Worm (Caenorhabditis elegans) whole organism, dauer: ENCODE measurements around the gene ZK1240.5.

Experiments used
- unc-62 ChIP-seq: sonication (generic microtip); optimal IDR thresholded peaks from 2 replicates; lab custom pipeline; 2017; ENCODE audit warnings: missing biosample characterization, missing genetic modification reagents, missing genetic modification characterization

Gene ZK1240.5

ce11 chrII:2324956-2325355, 7.2 kb upstream of the ZK1240.5 start, which contains the start of gene ZK1240.11:
TSS of gene ZK1240.11 (plus strand) at chrII:2325256.
- no peak for TF ChIP-seq unc-62 (GFP tag; lab: Kevin White, UChicago)

- no peak for TF ChIP-seq unc-62 (GFP tag; lab: Kevin White, UChicago)
Observed at ce11 chrII:2322857-2323518, 5.3 kb upstream of the ZK1240.5 start, which contains the start of the genes ZK1240.6 and ZK1240.2. TSS of gene ZK1240.6 (minus strand) at chrII:2322907. TSS of gene ZK1240.2 (plus strand) at chrII:2323376.

DNA sequence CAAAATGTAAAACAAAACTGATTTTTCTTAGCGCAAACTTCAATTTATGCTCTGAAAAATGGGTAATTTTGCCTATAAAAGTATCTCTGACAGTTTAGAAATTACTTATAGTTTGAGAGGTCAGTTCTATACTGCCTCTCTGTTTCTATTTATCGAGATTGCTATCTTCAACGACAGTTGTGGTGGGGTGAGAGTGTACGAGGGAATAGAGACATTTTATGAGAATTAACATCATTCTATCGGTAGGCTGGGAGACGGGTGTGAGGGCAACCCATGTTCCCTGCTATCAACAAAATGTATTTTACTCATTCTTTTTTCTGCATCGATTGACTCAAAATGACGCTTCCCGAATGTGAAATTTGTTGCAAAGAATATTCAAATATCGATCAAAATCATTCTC, 2.4 kb upstream of the ZK1240.5 start, which contains the start of gene ZK1240.3:
ZK1240.3 (plus strand) TSS at position 238 of the 400 bp plus-strand sequence.
- TF ChIP-seq unc-62 (GFP tag; lab: Kevin White, UChicago), result no peak

DNA sequence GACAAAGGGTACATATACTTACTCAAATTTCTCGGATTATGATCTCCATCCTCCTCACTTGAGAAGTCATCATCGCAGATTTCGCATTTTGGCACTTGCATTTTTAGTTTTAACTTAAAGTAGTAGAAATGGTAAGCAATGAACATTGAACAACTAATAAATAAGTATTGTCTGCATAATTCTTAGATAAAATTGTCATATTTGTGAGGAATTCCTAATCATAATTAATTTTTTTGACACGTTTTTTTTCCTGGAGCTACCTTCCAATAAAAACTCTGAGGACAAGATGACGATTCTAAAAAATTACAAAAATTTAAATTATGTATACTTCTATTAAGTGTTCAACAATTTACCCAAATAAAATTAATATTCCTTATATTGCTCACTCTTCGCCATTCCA, 5.0 kb downstream of the ZK1240.5 start, which contains the start of the genes trim-21 and B0281.1:
trim-21 (minus strand) TSS at position 101 of the 400 bp plus-strand sequence.
B0281.1 (plus strand) TSS at position 321 of the 400 bp plus-strand sequence.
- no peak for TF ChIP-seq unc-62 (GFP tag; lab: Kevin White, UChicago)

- TF ChIP-seq unc-62 (GFP tag; lab: Kevin White, UChicago), result no peak
Observed at ce11 chrII:2306741-2307140, 11.0 kb downstream of the ZK1240.5 start, which contains the start of gene B0281.3. TSS of gene B0281.3 (plus strand) at chrII:2307041.

DNA sequence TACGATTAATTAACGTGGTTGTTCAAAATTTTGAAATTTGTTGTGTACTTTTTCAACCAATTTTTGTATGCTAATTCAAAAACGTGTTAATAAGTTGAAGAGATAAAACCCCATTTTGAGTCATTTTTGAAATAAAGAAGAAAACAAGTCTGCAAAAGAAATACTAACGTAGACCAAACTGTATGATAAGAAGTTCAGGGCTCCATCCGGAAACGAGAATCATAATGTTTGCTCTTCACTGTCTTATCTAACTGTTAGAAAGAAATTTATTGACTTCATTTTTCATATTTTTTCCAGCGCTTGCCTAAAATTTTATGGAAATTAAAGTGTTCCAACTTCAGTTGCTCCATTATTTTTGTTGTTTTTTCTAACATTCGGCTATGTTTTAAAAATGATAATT, 12.2 kb downstream of the ZK1240.5 start:
- no peak for TF ChIP-seq unc-62 (GFP tag; lab: Kevin White, UChicago)

DNA sequence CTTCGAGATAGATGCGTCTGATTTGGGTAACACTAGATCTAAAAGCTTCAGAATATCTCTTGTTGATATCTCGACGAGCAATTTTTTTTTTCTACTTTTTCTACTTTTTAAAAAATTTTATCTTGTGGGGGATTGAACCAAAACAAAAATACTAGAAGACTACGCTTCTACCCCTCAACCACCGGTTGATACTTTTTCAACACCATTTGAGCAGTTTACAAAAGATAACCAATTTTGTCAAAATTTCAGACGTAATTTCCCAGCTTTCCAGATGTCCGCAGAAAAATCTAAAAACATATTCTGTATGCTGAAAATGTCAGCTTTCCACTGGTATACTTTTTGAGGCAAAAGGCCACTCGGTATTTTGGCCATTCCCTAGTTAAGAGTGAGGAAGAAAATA, 13.2 kb downstream of the ZK1240.5 start:
- TF ChIP-seq unc-62 (GFP tag; lab: Kevin White, UChicago), result no peak

DNA sequence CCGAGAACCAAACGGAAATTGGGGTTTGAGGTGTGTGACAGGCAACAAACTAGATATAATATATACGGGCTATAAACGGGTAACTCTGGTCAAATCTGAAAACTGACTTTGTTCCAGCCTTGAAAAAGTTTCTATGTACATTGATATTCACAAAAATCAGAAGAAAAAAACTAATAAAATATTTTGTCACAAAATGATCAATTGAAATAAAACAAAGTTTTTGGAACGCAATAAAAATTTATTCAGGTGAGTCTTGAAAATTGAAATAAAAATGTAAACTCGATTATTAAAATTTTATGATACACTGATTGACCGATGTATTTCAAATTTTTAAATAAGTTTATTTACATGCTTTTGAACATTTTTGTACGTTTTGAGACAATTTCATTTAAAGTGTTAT, 15.4 kb downstream of the ZK1240.5 start, which contains the start of gene B0281.6:
B0281.6 (minus strand) TSS at position 101 of the 400 bp plus-strand sequence.
- TF ChIP-seq unc-62 (GFP tag; lab: Kevin White, UChicago), result no peak

- TF ChIP-seq unc-62 (GFP tag; lab: Kevin White, UChicago), result no peak
Observed at ce11 chrII:2300861-2301260, 16.9 kb downstream of the ZK1240.5 start, which contains the start of gene B0281.5. TSS of gene B0281.5 (minus strand) at chrII:2300961.

ce11 chrII:2298742-2299141, 19.0 kb downstream of the ZK1240.5 start, which contains the start of gene B0281.4:
TSS of gene B0281.4 (minus strand) at chrII:2298842.
- TF ChIP-seq unc-62 (GFP tag; lab: Kevin White, UChicago), result no peak

DNA sequence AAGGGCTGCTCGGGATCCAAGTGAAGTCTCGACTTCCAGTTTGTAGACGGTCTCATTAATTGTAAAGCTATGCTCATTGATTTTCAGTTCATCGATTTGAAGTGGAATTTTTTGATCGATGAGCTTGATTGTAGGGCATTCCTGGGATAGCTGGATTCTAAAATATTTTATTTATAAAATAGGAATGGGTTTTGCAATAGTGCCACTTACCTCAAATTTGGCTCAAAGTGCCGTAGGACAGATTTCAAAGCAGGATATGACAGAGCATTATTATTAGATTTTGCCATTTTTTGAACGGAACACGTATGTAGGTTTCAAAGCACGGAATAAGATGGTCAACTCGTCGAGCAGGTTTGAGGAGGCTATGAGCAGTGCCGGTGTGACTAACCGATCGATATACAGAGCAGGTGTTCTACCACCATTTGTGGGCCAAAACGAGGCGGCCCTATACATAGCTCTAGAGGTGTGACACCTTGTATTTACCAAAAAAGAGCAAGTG, 21.9 kb downstream of the ZK1240.5 start, which contains the start of gene fbxc-25:
fbxc-25 (minus strand) TSS at position 449 of the 499 bp plus-strand sequence.
- TF ChIP-seq unc-62 (GFP tag; lab: Kevin White, UChicago), result no peak

ce11 chrII:2292549-2292948, 25.2 kb downstream of the ZK1240.5 start:
- TF ChIP-seq unc-62 (GFP tag; lab: Kevin White, UChicago), result no peak

ce11 chrII:2292027-2292426, 25.7 kb downstream of the ZK1240.5 start, which contains the start of gene K09F6.7:
TSS of gene K09F6.7 (minus strand) at chrII:2292127.
- no peak for TF ChIP-seq unc-62 (GFP tag; lab: Kevin White, UChicago)

- TF ChIP-seq unc-62 (GFP tag; lab: Kevin White, UChicago), result no peak
Observed at ce11 chrII:2289441-2289840, 28.3 kb downstream of the ZK1240.5 start.

DNA sequence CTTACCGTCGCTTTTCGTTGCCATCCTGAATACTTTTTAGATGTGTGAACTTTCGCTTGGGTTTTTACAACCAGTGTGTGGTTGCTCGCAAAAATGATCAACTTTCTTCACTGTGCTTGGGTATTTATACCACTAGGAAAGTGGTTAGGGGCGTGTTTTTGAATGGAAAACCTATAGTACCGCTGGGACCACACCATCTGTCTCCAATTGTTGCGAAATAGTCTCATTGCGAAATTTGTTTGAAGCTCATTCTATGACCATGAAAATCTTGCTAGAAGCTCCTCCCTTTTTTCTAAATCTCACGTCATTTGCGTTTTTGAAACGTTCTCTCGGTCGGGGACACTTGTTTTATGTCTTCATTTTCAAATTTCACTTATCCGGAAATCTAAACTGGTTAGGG, 28.9 kb downstream of the ZK1240.5 start, which contains the start of the genes K09F6.10 and K09F6.13:
K09F6.10 (minus strand) TSS at position 86 of the 400 bp plus-strand sequence.
K09F6.13 (plus strand) TSS at position 317 of the 400 bp plus-strand sequence.
- no peak for TF ChIP-seq unc-62 (GFP tag; lab: Kevin White, UChicago)

DNA sequence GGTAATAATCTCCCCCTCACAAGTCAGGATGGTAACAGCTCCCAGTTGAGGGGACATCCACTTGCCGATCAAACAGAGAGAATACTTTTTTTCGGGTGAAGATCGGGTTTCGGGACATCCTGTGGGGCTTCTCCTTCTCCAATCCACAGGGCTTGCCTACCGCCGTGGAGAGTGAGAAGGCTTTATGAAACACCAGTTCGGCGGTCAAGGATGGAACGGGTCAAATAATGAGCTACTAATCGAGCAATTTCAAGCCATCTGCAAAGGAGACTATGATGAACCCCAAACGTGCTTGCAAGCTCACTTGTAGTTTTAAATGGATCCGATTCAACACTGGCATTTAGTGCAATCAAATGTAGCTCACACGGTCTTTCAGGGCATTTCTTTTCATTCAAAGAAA, 33.0 kb downstream of the ZK1240.5 start:
- no peak for TF ChIP-seq unc-62 (GFP tag; lab: Kevin White, UChicago)
